Worm (Caenorhabditis elegans) whole organism, L2 larva: ENCODE measurements around the gene ccep-135.

Experiments used
- R02D3.7 ChIP-seq: fragments of 150-350 bp; optimal IDR thresholded peaks from 2 replicates; lab custom pipeline; 2014; ENCODE audit warnings: missing biosample characterization, missing genetic modification characterization
- aly-2 ChIP-seq: fragments of 150-350 bp; optimal IDR thresholded peaks from 2 replicates; lab custom pipeline; 2014; ENCODE audit warnings: missing biosample characterization, missing genetic modification characterization
- ama-1 ChIP-seq: fragments of 150-350 bp; optimal IDR thresholded peaks from 2 replicates; lab custom pipeline; 2018; ENCODE audit warnings: inconsistent platforms
- fos-1 ChIP-seq: fragments of 150-350 bp; optimal IDR thresholded peaks from 2 replicates; lab custom pipeline; 2014; ENCODE audit warnings: missing biosample characterization, missing genetic modification characterization
- lin-39 ChIP-seq: fragments of 150-350 bp; optimal IDR thresholded peaks from 2 replicates; lab custom pipeline; 2014; ENCODE audit warnings: missing biosample characterization, missing genetic modification reagents, missing genetic modification characterization
- nhr-11 ChIP-seq: fragments of 150-350 bp; optimal IDR thresholded peaks from 2 replicates; lab custom pipeline; 2014; ENCODE audit warnings: missing biosample characterization, missing genetic modification characterization
- nhr-237 ChIP-seq: fragments of 150-350 bp; optimal IDR thresholded peaks from 2 replicates; lab custom pipeline; 2014; ENCODE audit warnings: missing biosample characterization, missing genetic modification characterization
- nhr-6 ChIP-seq: fragments of 150-350 bp; optimal IDR thresholded peaks from 2 replicates; lab custom pipeline; 2014; ENCODE audit warnings: missing biosample characterization, missing genetic modification characterization
- snpc-4 ChIP-seq: fragments of 150-350 bp; optimal IDR thresholded peaks from 2 replicates; lab custom pipeline; 2014; ENCODE audit warnings: missing biosample characterization, missing genetic modification characterization
- unc-62 ChIP-seq: fragments of 150-350 bp; optimal IDR thresholded peaks from 2 replicates; lab custom pipeline; 2014; ENCODE audit warnings: missing biosample characterization, missing genetic modification reagents, missing genetic modification characterization
- ztf-4 ChIP-seq: fragments of 150-350 bp; optimal IDR thresholded peaks from 2 replicates; lab custom pipeline; 2014; ENCODE audit warnings: missing biosample characterization, missing genetic modification characterization

DNA sequence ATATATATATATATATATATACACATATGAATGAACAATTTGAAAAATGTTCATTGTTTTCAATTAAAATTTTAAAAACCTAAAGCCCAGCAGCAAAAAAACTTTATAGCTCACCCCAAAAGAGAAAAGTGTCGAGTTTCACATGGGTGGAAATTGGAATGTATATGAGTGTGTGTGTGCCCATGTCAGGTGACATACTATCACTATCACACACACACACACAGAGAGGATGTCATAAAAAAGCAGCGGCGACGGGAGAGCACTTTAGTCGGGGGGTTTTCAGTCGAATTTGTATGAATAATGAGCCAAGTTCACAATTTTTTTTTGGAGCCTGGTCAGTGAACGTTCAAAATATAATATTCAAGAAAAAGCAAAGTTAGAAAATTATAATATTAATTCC, 28.3 kb downstream of the ccep-135 start:
- TF ChIP-seq nhr-11 (tag; lab: Kevin White, UChicago): no peak
- TF ChIP-seq snpc-4 (tag; lab: Kevin White, UChicago): no peak
- no peak for TF ChIP-seq nhr-6 (tag; lab: Kevin White, UChicago)
- no peak for TF ChIP-seq R02D3.7 (tag; lab: Kevin White, UChicago)
- no peak for TF ChIP-seq ama-1
- peak; percentile 69 for TF ChIP-seq fos-1 (tag; lab: Kevin White, UChicago)
- TF ChIP-seq ztf-4: no peak
- no peak for TF ChIP-seq nhr-237 (tag; lab: Kevin White, UChicago)
- TF ChIP-seq lin-39: no peak
- TF ChIP-seq unc-62 (GFP tag; lab: Kevin White, UChicago): no peak
- TF ChIP-seq aly-2 (tag; lab: Kevin White, UChicago): no peak
